Worm (Caenorhabditis elegans) whole organism, midembryonic: ENCODE measurements around the gene C35B1.9.

Source experiments
- flt-1 ChIP-seq: fragments of 200-800 bp; sonication (Bioruptor generic); IDR thresholded peaks from 2 replicates; pipeline ENCODE4 v1.3.6; 2022; ENCODE audit warnings: missing genetic modification characterization, missing compliant biosample characterization
- klf-2 ChIP-seq: fragments of 200-800 bp; sonication (Bioruptor generic); conservative IDR thresholded peaks from 2 replicates; pipeline ENCODE4 v1.3.6; 2022; ENCODE audit warnings: missing genetic modification reagents, missing genetic modification characterization, missing compliant biosample characterization
- ref-1 ChIP-seq: fragments of 200-800 bp; sonication (Bioruptor generic); conservative IDR thresholded peaks from 2 replicates; pipeline ENCODE4 v1.3.6; 2022; ENCODE audit warnings: missing genetic modification reagents, missing genetic modification characterization, missing compliant biosample characterization
- tab-1 ChIP-seq: fragments of 200-800 bp; sonication (Bioruptor generic); IDR thresholded peaks from 2 replicates; pipeline ENCODE4 v1.3.6; 2022; ENCODE audit warnings: missing genetic modification characterization, missing compliant biosample characterization
- ztf-23 ChIP-seq: fragments of 200-800 bp; sonication (Bioruptor generic); IDR thresholded peaks from 2 replicates; pipeline ENCODE4 v1.3.6; 2022; ENCODE audit warnings: missing genetic modification reagents, missing genetic modification characterization, missing compliant biosample characterization

DNA sequence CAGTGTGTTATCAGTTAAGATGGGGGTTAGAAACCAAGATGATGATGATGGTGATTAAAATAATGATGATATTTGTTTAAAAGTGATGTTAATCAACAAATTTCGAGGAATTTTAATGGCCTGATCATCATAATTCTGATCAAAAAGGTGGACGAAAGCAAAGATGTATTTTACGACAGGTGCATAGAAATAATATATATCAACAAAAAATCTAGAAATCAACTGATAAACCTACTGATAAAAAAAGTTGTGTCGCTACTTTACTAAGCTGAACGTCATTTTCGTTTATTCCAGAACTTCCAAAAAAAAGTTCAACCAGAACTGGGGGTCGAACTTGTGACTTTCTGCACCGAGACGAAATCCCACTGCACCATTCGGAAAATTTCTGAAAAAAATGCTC, 42.3 kb upstream of the C35B1.9 start, which contains the start of gene mul-1:
- no peak for TF ChIP-seq klf-2 (GFP tag; lab: Robert Waterston, UW)
- TF ChIP-seq ref-1: no peak
- no peak for TF ChIP-seq tab-1 (GFP tag; lab: Robert Waterston, UW)
- no peak for TF ChIP-seq flt-1 (GFP tag; lab: Robert Waterston, UW)
- TF ChIP-seq ztf-23: no peak
